Worm (Caenorhabditis elegans) whole organism, mixed stage, embryonic: Measurements from ENCODE around the gene irld-44.

Experiments used
- ces-1 ChIP-seq: fragments of 150-350 bp; optimal IDR thresholded peaks from 2 replicates; lab custom pipeline; 2014; ENCODE audit warnings: missing biosample characterization, missing genetic modification reagents, missing genetic modification characterization
- elt-1 ChIP-seq: sonication (generic microtip); optimal IDR thresholded peaks from 2 replicates; lab custom pipeline; 2017; ENCODE audit warnings: missing genetic modification characterization, mild to moderate bottlenecking, missing compliant biosample characterization, antibody characterized with exemption, moderate library complexity, borderline replicate concordance; ENCODE audit not compliant: insufficient read depth
- hlh-1 ChIP-seq: fragments of 150-350 bp; optimal IDR thresholded peaks from 2 replicates; lab custom pipeline; 2014; ENCODE audit warnings: missing biosample characterization, missing genetic modification reagents, missing genetic modification characterization
- lsy-2 ChIP-seq: fragments of 150-350 bp; optimal IDR thresholded peaks from 2 replicates; lab custom pipeline; 2014; ENCODE audit warnings: missing biosample characterization, missing genetic modification characterization
- mab-5 ChIP-seq: fragments of 150-350 bp; optimal IDR thresholded peaks from 2 replicates; lab custom pipeline; 2014; ENCODE audit warnings: missing biosample characterization, missing genetic modification characterization
- mep-1 ChIP-seq: fragments of 150-350 bp; optimal IDR thresholded peaks from 2 replicates; lab custom pipeline; 2017; ENCODE audit warnings: missing biosample characterization, missing genetic modification reagents, missing genetic modification characterization, inconsistent platforms
- nhr-76 ChIP-seq: sonication (generic microtip); optimal IDR thresholded peaks from 2 replicates; lab custom pipeline; 2017; ENCODE audit warnings: missing biosample characterization, missing genetic modification characterization
- tbx-8 ChIP-seq: fragments of 200-800 bp; sonication (Bioruptor generic); optimal IDR thresholded peaks from 2 replicates; lab custom pipeline; 2018; ENCODE audit warnings: mild to moderate bottlenecking, missing genetic modification characterization, moderate library complexity, missing compliant biosample characterization
- unc-120 ChIP-seq: sonication (generic microtip); optimal IDR thresholded peaks from 2 replicates; lab custom pipeline; 2017; ENCODE audit warnings: missing genetic modification characterization, missing compliant biosample characterization; ENCODE audit not compliant: poor library complexity, severe bottlenecking
- unc-62 ChIP-seq: fragments of 150-350 bp; optimal IDR thresholded peaks from 2 replicates; lab custom pipeline; 2014; ENCODE audit warnings: missing biosample characterization, missing genetic modification reagents, missing genetic modification characterization
- ztf-11 ChIP-seq: fragments of 150-350 bp; optimal IDR thresholded peaks from 2 replicates; lab custom pipeline; 2014; ENCODE audit warnings: missing biosample characterization, missing genetic modification characterization

DNA sequence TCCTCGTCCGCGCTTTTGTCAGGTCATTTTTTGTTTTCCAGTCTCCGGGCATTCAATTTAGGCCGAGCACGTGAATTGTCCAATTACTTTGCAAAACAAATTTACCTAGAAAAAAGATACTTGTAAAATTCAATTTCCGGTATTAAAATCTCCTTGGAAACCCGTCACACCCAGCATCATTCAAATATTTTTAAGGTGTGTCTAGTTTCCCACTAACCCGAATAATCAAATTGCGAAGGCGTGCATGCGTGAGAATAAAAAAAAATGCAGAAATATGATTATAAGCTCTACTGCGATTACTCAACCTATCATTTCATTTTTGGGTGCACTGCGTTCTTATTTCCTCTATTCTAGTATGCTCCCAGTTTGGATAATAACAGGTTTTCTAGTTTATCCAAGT, 3.7 kb downstream of the irld-44 start, which contains the start of gene irld-11:
- TF ChIP-seq nhr-76 (tag; lab: Kevin White, UChicago) (no peak), mep-1 (no peak), elt-1 (tag; lab: Kevin White, UChicago) (no peak), unc-120 (no peak), mab-5 (tag; lab: Kevin White, UChicago) (no peak), hlh-1 (tag; lab: Kevin White, UChicago) (no peak), unc-62 (GFP tag; lab: Kevin White, UChicago) (no peak), tbx-8 (GFP tag; lab: Kevin White, UChicago) (no peak), ces-1 (GFP tag; lab: Kevin White, UChicago) (no peak), ztf-11 (no peak), lsy-2 (no peak)
